Fruit fly (Drosophila melanogaster): ENCODE data around the gene CG10214.

CG10214 gene

DNA sequence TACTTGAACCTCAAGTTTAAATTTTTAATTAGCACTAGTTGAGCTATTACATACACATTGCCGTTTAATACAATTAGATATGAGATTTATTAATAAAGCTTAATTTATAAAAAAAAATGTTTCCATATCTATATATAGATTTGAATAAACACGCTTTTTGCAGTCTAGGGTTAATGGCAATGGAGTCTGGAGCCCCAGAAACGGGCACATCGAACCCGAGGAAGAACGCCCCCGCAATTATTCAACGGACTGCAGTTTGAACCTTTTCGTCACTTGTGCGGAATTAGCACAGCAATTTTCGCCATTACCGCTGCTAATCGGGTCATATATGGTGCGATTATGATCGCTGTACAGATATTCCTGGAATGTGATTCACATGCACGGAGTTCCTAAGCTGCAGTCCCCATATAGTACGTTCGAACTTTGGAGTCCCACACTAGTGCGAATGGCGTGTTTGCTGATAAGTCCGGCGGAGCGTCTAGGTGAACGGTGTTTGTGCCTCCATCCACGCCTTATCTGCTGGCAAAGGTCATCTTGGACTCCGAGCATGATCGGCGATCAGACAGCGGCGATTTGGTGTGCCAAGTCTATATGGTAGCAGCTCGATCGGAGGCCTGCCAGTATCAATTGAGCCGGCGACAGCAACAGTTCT lies 3.5 kb downstream of the CG10214 start, which contains the start of gene Lsd-1 (continued):
- no peak for TF ChIP-seq CG8632 (GFP tag; optimal IDR thresholded peaks at IDR 0.05)
- peak; percentile 1 for TF ChIP-seq achi (GFP tag; optimal IDR thresholded peaks at IDR 0.05)
- no peak for TF ChIP-seq CG7368 (GFP tag; optimal IDR thresholded peaks at IDR 0.05)
- TF ChIP-seq dac (GFP tag; optimal IDR thresholded peaks at IDR 0.05) = no peak
- TF ChIP-seq Sox102F (GFP tag; optimal IDR thresholded peaks at IDR 0.05) = no peak
- TF ChIP-seq CG11762 (GFP tag; optimal IDR thresholded peaks at IDR 0.05; ENCODE audit: insufficient read depth) = no peak
- no peak for TF ChIP-seq Blimp-1 (GFP tag; optimal IDR thresholded peaks at IDR 0.05)
- peak; percentile 71 for TF ChIP-seq CG6276 (GFP tag; optimal IDR thresholded peaks at IDR 0.05)
- no peak for TF ChIP-seq Hr38 (GFP tag; optimal IDR thresholded peaks at IDR 0.05)
- TF ChIP-seq CG11902 (GFP tag; optimal IDR thresholded peaks at IDR 0.05) = no peak
- no peak for TF ChIP-seq CG11294 (GFP tag; IDR thresholded peaks at IDR 0.05)
- peak; percentile 54 for TF ChIP-seq Ets96B (tag; optimal IDR thresholded peaks at IDR 0.05)
- no peak for TF ChIP-seq Hr39 (GFP tag; optimal IDR thresholded peaks at IDR 0.05)
- no peak for TF ChIP-seq acj6 (GFP tag; optimal IDR thresholded peaks at IDR 0.05)
- TF ChIP-seq fkh (GFP tag; optimal IDR thresholded peaks at IDR 0.05) = no peak
- TF ChIP-seq Lpt (GFP tag; optimal IDR thresholded peaks at IDR 0.05) = no peak
- no peak for TF ChIP-seq Ets21C (GFP tag; optimal IDR thresholded peaks at IDR 0.05)
- no peak for TF ChIP-seq pdm3 (GFP tag; optimal IDR thresholded peaks at IDR 0.05)
- peak; percentile 31 for TF ChIP-seq Hr4 (GFP tag; optimal IDR thresholded peaks at IDR 0.05)
- TF ChIP-seq Eip75B (GFP tag; optimal IDR thresholded peaks at IDR 0.05) = no peak
- no peak for TF ChIP-seq CG8319 (GFP tag; optimal IDR thresholded peaks at IDR 0.05)
- TF ChIP-seq cyc (GFP tag; optimal IDR thresholded peaks at IDR 0.05) = no peak
- TF ChIP-seq lz (GFP tag; optimal IDR thresholded peaks at IDR 0.05) = no peak
- no peak for TF ChIP-seq salr (GFP tag; optimal IDR thresholded peaks at IDR 0.05)
- peak; percentile 12; the same call in 1 of the 2 replicates for TF ChIP-seq Gug (GFP tag; IDR thresholded peaks at IDR 0.05)
- peak; percentile 64 for TF ChIP-seq net (GFP tag; optimal IDR thresholded peaks at IDR 0.05)
- peak; percentile 29 for TF ChIP-seq Sox14 (GFP tag; optimal IDR thresholded peaks at IDR 0.05)
- TF ChIP-seq svp (GFP tag) = peak; percentile 98
- TF ChIP-seq CG8119 (GFP tag; IDR thresholded peaks at IDR 0.05) = peak; percentile 44; the same call in 1 of the 3 replicates

DNA sequence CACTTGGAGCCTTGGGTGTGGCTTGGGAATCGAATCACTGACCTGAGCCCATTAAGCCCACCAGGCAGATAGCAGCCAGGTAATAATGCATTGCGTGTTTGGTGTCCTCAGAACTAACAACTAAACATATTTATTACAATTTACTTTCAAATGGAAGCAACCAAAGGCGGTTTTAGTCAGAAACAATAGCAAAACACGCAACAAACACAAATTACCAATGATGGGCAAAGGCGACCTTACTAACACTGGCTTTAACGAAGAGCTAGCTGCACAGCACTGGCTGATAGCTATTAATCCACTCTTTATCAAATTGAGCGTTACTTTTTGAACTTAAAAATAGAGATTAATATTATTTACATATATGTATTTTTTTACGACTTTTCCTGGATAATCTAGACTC lies 4.3 kb downstream of the CG10214 start, which contains the start of gene udt:
TSS of gene udt (minus strand) at position 249 of the 400 bp plus-strand sequence.
- TF ChIP-seq CG3919 (GFP tag; optimal IDR thresholded peaks at IDR 0.05) = peak; percentile 17
- no peak for TF ChIP-seq Hr4 (GFP tag; optimal IDR thresholded peaks at IDR 0.05)
- peak; percentile 18 for TF ChIP-seq vri (GFP tag; optimal IDR thresholded peaks at IDR 0.05)
- peak; percentile 33 for TF ChIP-seq svp (GFP tag)
- peak; percentile 24; the same call in 2 of the 3 replicates for TF ChIP-seq CG6163 (GFP tag; IDR thresholded peaks at IDR 0.05)
- TF ChIP-seq CG8119 (GFP tag; IDR thresholded peaks at IDR 0.05) = no peak

DNA sequence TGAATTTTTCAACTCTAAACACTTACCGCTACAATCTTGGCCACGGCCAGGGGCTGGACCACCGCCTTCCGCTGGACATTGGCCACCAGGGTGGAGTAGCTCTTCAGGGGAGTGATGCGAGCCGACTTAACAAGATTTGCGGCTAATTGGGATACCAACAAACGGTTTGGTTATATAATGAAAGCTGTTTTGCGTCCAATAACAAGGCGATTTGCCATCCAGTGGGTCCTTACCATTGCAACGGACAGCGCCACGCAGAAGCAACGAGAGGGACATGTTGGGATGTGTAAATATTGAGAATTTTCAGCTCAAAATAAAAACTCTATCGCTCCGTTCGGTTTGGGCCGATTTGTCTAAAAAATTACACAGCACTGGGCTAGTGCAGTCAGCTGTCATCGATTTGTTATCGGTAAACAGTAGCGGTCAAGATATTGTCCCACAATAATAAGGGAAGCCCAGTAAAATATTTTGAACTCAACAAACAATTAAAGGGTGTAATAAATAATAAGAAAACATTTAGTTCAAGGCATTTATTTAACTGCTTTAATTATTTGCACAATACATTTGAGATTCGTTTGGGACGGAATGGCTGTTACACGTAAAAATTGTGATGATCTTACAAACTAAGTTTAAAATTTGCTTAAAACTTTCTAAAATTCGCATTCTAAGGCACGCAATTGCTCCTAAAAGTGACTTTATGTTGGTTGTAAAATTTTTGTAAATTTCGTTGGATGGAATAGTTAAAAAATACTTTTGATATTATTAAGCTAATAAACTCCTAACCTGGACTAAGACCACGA lies 6.9 kb downstream of the CG10214 start, which contains the start of gene SdhD:
TSS of gene SdhD (minus strand) at position 382 of the 800 bp plus-strand sequence.
- no peak for TF ChIP-seq Lpt (GFP tag; optimal IDR thresholded peaks at IDR 0.05)
- TF ChIP-seq CG31627 (GFP tag; optimal IDR thresholded peaks at IDR 0.05) = peak; percentile 12
- TF ChIP-seq Sox15 (GFP tag; optimal IDR thresholded peaks at IDR 0.05) = no peak
- no peak for TF ChIP-seq CG9139 (GFP tag; optimal IDR thresholded peaks at IDR 0.05)
- no peak for TF ChIP-seq CG6808 (GFP tag; optimal IDR thresholded peaks at IDR 0.05)
- TF ChIP-seq CG6276 (GFP tag; optimal IDR thresholded peaks at IDR 0.05) = no peak
- no peak for TF ChIP-seq CG16779 (tag; optimal IDR thresholded peaks at IDR 0.05)
- no peak for TF ChIP-seq dac (GFP tag; optimal IDR thresholded peaks at IDR 0.05)
- no peak for TF ChIP-seq ss (GFP tag; optimal IDR thresholded peaks at IDR 0.05)
- peak; percentile 51 for TF ChIP-seq Met (GFP tag; optimal IDR thresholded peaks at IDR 0.05)
- TF ChIP-seq Sox102F (GFP tag; optimal IDR thresholded peaks at IDR 0.05) = peak; percentile 14
- no peak for TF ChIP-seq Ets96B (tag; optimal IDR thresholded peaks at IDR 0.05)
- TF ChIP-seq CG15336 (GFP tag; IDR thresholded peaks at IDR 0.05) = no peak; the same call in 1 of the 2 replicates
- TF ChIP-seq vri (GFP tag; optimal IDR thresholded peaks at IDR 0.05) = peak; percentile 47
- no peak for TF ChIP-seq fd59A (GFP tag; optimal IDR thresholded peaks at IDR 0.05)
- no peak for TF ChIP-seq CG6792 (GFP tag; optimal IDR thresholded peaks at IDR 0.05)
- no peak for TF ChIP-seq Eip93F (GFP tag; optimal IDR thresholded peaks at IDR 0.05)
- no peak for TF ChIP-seq fd85E (GFP tag; optimal IDR thresholded peaks at IDR 0.05)
- TF ChIP-seq CG8632 (GFP tag; optimal IDR thresholded peaks at IDR 0.05) = peak; percentile 2
- peak; percentile 37 for TF ChIP-seq esn (GFP tag; optimal IDR thresholded peaks at IDR 0.05)
- no peak for TF ChIP-seq CG11762 (GFP tag; optimal IDR thresholded peaks at IDR 0.05; ENCODE audit: insufficient read depth)
- peak; percentile 10 for TF ChIP-seq Sox14 (GFP tag; optimal IDR thresholded peaks at IDR 0.05)
- no peak for TF ChIP-seq CG11902 (GFP tag; optimal IDR thresholded peaks at IDR 0.05)
- peak; percentile 75 for TF ChIP-seq Eip78C (GFP tag)
